Worm (Caenorhabditis elegans) whole organism, L1 larva: ENCODE measurements around the gene cng-3.

Experiments used
- C16A3.4 ChIP-seq: fragments of 150-350 bp; optimal IDR thresholded peaks from 2 replicates; lab custom pipeline; 2014; ENCODE audit warnings: missing biosample characterization, missing genetic modification characterization
- C34B4.2 ChIP-seq: sonication (generic microtip); optimal IDR thresholded peaks from 2 replicates; lab custom pipeline; 2017; ENCODE audit warnings: mild to moderate bottlenecking, missing genetic modification characterization, missing compliant biosample characterization
- F16B12.6 ChIP-seq: fragments of 150-350 bp; optimal IDR thresholded peaks from 2 replicates; lab custom pipeline; 2014; ENCODE audit warnings: missing biosample characterization, missing genetic modification characterization
- Y116A8C.19 ChIP-seq: sonication (generic microtip); optimal IDR thresholded peaks from 2 replicates; lab custom pipeline; 2016; ENCODE audit warnings: missing compliant biosample characterization, missing genetic modification characterization, borderline replicate concordance
- ama-1 ChIP-seq: fragments of 150-350 bp; optimal IDR thresholded peaks from 2 replicates; lab custom pipeline; 2014
- blmp-1 ChIP-seq: fragments of 150-350 bp; optimal IDR thresholded peaks from 2 replicates; lab custom pipeline; 2014; ENCODE audit warnings: missing biosample characterization, missing genetic modification characterization
- ceh-63 ChIP-seq: fragments of 200-800 bp; sonication (Bioruptor generic); optimal IDR thresholded peaks from 2 replicates; lab custom pipeline; 2018; ENCODE audit warnings: mild to moderate bottlenecking, missing genetic modification characterization, missing compliant biosample characterization
- ceh-82 ChIP-seq, 3 experiments: fragments of 150-350 bp in 1 of 3; sonication (generic microtip) in 2 of 3; optimal IDR thresholded peaks; 2 replicates each; lab custom pipeline; 2014 to 2017; ENCODE audit warnings: missing biosample characterization in 3 of 3, missing genetic modification characterization in 3 of 3
- ceh-88 ChIP-seq: fragments of 200-800 bp; sonication (Bioruptor generic); IDR thresholded peaks from 2 replicates; pipeline ENCODE4 v1.3.6; 2022; ENCODE audit warnings: missing genetic modification characterization, missing compliant biosample characterization
- ces-1 ChIP-seq: fragments of 150-350 bp; optimal IDR thresholded peaks from 2 replicates; lab custom pipeline; 2014; ENCODE audit warnings: missing biosample characterization, missing genetic modification reagents, missing genetic modification characterization
- efl-3 ChIP-seq: fragments of 200-800 bp; sonication (Bioruptor generic); optimal IDR thresholded peaks from 2 replicates; lab custom pipeline; 2018; ENCODE audit warnings: mild to moderate bottlenecking, missing genetic modification characterization, missing compliant biosample characterization
- elt-2 ChIP-seq: sonication (generic microtip); optimal IDR thresholded peaks from 2 replicates; lab custom pipeline; 2016; ENCODE audit warnings: missing genetic modification characterization, mild to moderate bottlenecking, inconsistent platforms, missing compliant biosample characterization, missing genetic modification reagents
- elt-3 ChIP-seq, 6 experiments: fragments of 150-350 bp in 1 of 6; sonication (generic microtip); optimal IDR thresholded peaks; 2 replicates each; lab custom pipeline; 2017 to 2018; ENCODE audit warnings: missing biosample characterization in 6 of 6, missing genetic modification characterization in 6 of 6, inconsistent platforms in 1 of 6
- fkh-10 ChIP-seq: sonication (generic microtip); optimal IDR thresholded peaks from 2 replicates; lab custom pipeline; 2017; ENCODE audit warnings: missing biosample characterization, missing genetic modification reagents, missing genetic modification characterization
- fkh-8 ChIP-seq: sonication (generic microtip); optimal IDR thresholded peaks from 2 replicates; lab custom pipeline; 2016; ENCODE audit warnings: mild to moderate bottlenecking, missing genetic modification characterization, missing compliant biosample characterization
- grh-1 ChIP-seq: fragments of 200-800 bp; sonication (Bioruptor generic); IDR thresholded peaks from 2 replicates; pipeline ENCODE4 v1.3.6; 2022; ENCODE audit warnings: missing genetic modification reagents, missing genetic modification characterization, missing compliant biosample characterization
- hlh-17 ChIP-seq: fragments of 200-800 bp; sonication (Bioruptor generic); optimal IDR thresholded peaks from 2 replicates; lab custom pipeline; 2018; ENCODE audit warnings: missing genetic modification characterization, mild to moderate bottlenecking, missing compliant biosample characterization, moderate library complexity, borderline replicate concordance
- hlh-4 ChIP-seq: sonication (generic microtip); optimal IDR thresholded peaks from 2 replicates; lab custom pipeline; 2016; ENCODE audit warnings: mild to moderate bottlenecking, missing genetic modification characterization, missing compliant biosample characterization
- irx-1 ChIP-seq: sonication (generic microtip); optimal IDR thresholded peaks from 2 replicates; lab custom pipeline; 2016; ENCODE audit warnings: missing genetic modification characterization, missing compliant biosample characterization
- lin-13 ChIP-seq: fragments of 150-350 bp; optimal IDR thresholded peaks from 2 replicates; lab custom pipeline; 2014; ENCODE audit warnings: missing biosample characterization, missing genetic modification reagents, missing genetic modification characterization
- lin-35 ChIP-seq, 2 experiments: fragments of 150-350 bp; optimal IDR thresholded peaks; 2 replicates each; lab custom pipeline; 2014; ENCODE audit warnings: missing biosample characterization in 2 of 2, missing genetic modification characterization in 2 of 2, missing genetic modification reagents in 2 of 2
- lir-3 ChIP-seq: sonication (generic microtip); optimal IDR thresholded peaks from 2 replicates; lab custom pipeline; 2016; ENCODE audit warnings: mild to moderate bottlenecking, missing genetic modification characterization, moderate library complexity, missing compliant biosample characterization; ENCODE audit not compliant: poor library complexity
- lsy-2 ChIP-seq, 2 experiments: fragments of 150-350 bp; optimal IDR thresholded peaks; 2 replicates each; lab custom pipeline; 2014; ENCODE audit warnings: missing biosample characterization in 2 of 2, missing genetic modification characterization in 2 of 2
- mdl-1 ChIP-seq, 2 experiments: fragments of 150-350 bp; optimal IDR thresholded peaks; 2 replicates each; lab custom pipeline; 2014 to 2017; ENCODE audit warnings: missing biosample characterization in 2 of 2, missing genetic modification characterization in 2 of 2, inconsistent platforms in 1 of 2
- nhr-11 ChIP-seq: fragments of 150-350 bp; optimal IDR thresholded peaks from 2 replicates; lab custom pipeline; 2014; ENCODE audit warnings: missing biosample characterization, missing genetic modification characterization
- nhr-12 ChIP-seq: sonication (generic microtip); optimal IDR thresholded peaks from 2 replicates; lab custom pipeline; 2017; ENCODE audit warnings: missing biosample characterization, missing genetic modification characterization
- nhr-19 ChIP-seq: fragments of 200-800 bp; sonication (Bioruptor generic); conservative IDR thresholded peaks from 2 replicates; pipeline ENCODE4 v1.3.6; 2022; ENCODE audit warnings: missing genetic modification characterization, missing compliant biosample characterization
- nhr-20 ChIP-seq: sonication (generic microtip); optimal IDR thresholded peaks from 2 replicates; lab custom pipeline; 2016; ENCODE audit warnings: mild to moderate bottlenecking, missing genetic modification characterization, missing compliant biosample characterization
- nhr-237 ChIP-seq: fragments of 150-350 bp; optimal IDR thresholded peaks from 2 replicates; lab custom pipeline; 2014; ENCODE audit warnings: missing biosample characterization, missing genetic modification characterization
- nhr-71 ChIP-seq: sonication (generic microtip); optimal IDR thresholded peaks from 2 replicates; lab custom pipeline; 2016; ENCODE audit warnings: mild to moderate bottlenecking, missing genetic modification characterization, moderate library complexity, missing compliant biosample characterization
- nhr-76 ChIP-seq: sonication (generic microtip); optimal IDR thresholded peaks from 2 replicates; lab custom pipeline; 2017; ENCODE audit warnings: missing biosample characterization, missing genetic modification characterization
- nhr-77 ChIP-seq: fragments of 150-350 bp; optimal IDR thresholded peaks from 2 replicates; lab custom pipeline; 2014; ENCODE audit warnings: missing biosample characterization, missing genetic modification characterization
- nhr-85 ChIP-seq: sonication (generic microtip); peaks from one replicate; lab custom pipeline; 2016; ENCODE audit warnings: missing genetic modification characterization, inconsistent platforms, missing compliant biosample characterization
- pag-3 ChIP-seq: sonication (generic microtip); optimal IDR thresholded peaks from 2 replicates; lab custom pipeline; 2017; ENCODE audit warnings: missing genetic modification characterization, mild to moderate bottlenecking, missing compliant biosample characterization, antibody characterized with exemption, borderline replicate concordance; ENCODE audit not compliant: insufficient read depth
- pqm-1 ChIP-seq: sonication (generic microtip); optimal IDR thresholded peaks from 3 replicates; lab custom pipeline; 2017; ENCODE audit warnings: missing biosample characterization, missing genetic modification characterization
- skn-1 ChIP-seq: fragments of 150-350 bp; optimal IDR thresholded peaks from 2 replicates; lab custom pipeline; 2014; ENCODE audit warnings: missing biosample characterization, missing genetic modification characterization
- snpc-4 ChIP-seq: fragments of 150-350 bp; optimal IDR thresholded peaks from 2 replicates; lab custom pipeline; 2014; ENCODE audit warnings: missing biosample characterization, missing genetic modification characterization
- sox-4 ChIP-seq: sonication (generic microtip); optimal IDR thresholded peaks from 2 replicates; lab custom pipeline; 2016; ENCODE audit warnings: missing genetic modification characterization, missing compliant biosample characterization
- sptf-1 ChIP-seq: fragments of 150-350 bp; optimal IDR thresholded peaks from 2 replicates; lab custom pipeline; 2014; ENCODE audit warnings: missing biosample characterization, missing genetic modification characterization
- swsn-7 ChIP-seq: sonication (generic microtip); optimal IDR thresholded peaks from 2 replicates; lab custom pipeline; 2016; ENCODE audit warnings: missing genetic modification characterization, missing compliant biosample characterization
- tbx-2 ChIP-seq: sonication (generic microtip); optimal IDR thresholded peaks from 2 replicates; lab custom pipeline; 2016; ENCODE audit warnings: missing genetic modification characterization, missing compliant biosample characterization
- tlp-1 ChIP-seq: fragments of 150-350 bp; optimal IDR thresholded peaks from 2 replicates; lab custom pipeline; 2014; ENCODE audit warnings: missing biosample characterization, missing genetic modification characterization
- unc-62 ChIP-seq: fragments of 150-350 bp; optimal IDR thresholded peaks from 2 replicates; lab custom pipeline; 2014; ENCODE audit warnings: missing biosample characterization, missing genetic modification reagents, missing genetic modification characterization
- unc-86 ChIP-seq: sonication (generic microtip); optimal IDR thresholded peaks from 2 replicates; lab custom pipeline; 2016; ENCODE audit warnings: missing genetic modification characterization, missing compliant biosample characterization
- vab-15 ChIP-seq: sonication (generic microtip); optimal IDR thresholded peaks from 2 replicates; lab custom pipeline; 2017; ENCODE audit warnings: missing genotype, mild to moderate bottlenecking, missing genetic modification characterization, missing compliant biosample characterization
- ztf-11 ChIP-seq, 2 experiments: sonication (generic microtip); optimal IDR thresholded peaks; 2 replicates each; lab custom pipeline; 2016 to 2017; ENCODE audit warnings: missing genetic modification characterization in 2 of 2, missing biosample characterization in 1 of 2, missing compliant biosample characterization in 1 of 2
- ztf-4 ChIP-seq: fragments of 150-350 bp; optimal IDR thresholded peaks from 2 replicates; lab custom pipeline; 2014; ENCODE audit warnings: missing biosample characterization, missing genetic modification characterization

The cng-3 gene

DNA sequence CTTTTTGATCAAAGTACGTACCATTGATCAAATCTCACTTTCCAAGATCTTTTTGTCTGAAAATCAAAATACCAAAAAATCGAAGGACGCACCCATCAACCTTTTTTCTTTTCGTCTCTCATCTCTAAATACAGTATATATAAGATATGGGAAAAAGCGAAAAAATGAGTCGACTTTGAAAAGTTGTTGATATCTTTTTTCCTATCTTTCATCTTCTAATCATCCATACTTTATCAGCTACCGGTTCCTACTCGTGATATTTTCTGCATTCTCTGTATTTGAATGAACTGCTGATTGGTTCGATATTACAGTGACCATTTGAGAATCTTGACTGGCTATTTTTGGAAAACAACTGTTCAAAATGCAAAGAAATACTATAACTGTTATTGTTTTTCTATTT is 36.0 kb upstream of the cng-3 start, which contains the start of gene C33A12.19 (continued):
- TF ChIP-seq swsn-7: no peak
- TF ChIP-seq nhr-20 (tag; lab: Kevin White, UChicago): peak; percentile 75
- no peak for TF ChIP-seq ama-1 (lab: Kevin White, UChicago)
- peak; percentile 44 for TF ChIP-seq elt-2 (tag; lab: Kevin White, UChicago)
- TF ChIP-seq elt-3 (tag; optimal IDR thresholded peaks at IDR 0.05; lab: Kevin White, UChicago): peak in 5 of 6 experiments; percentile 38 to 75 (median 62)
- no peak for TF ChIP-seq nhr-11 (tag; lab: Kevin White, UChicago)
- no peak for TF ChIP-seq pag-3
- TF ChIP-seq nhr-12 (tag; lab: Kevin White, UChicago): no peak
- peak; percentile 41 for TF ChIP-seq nhr-19 (GFP tag; lab: Robert Waterston, UW)
- no peak for TF ChIP-seq ces-1 (GFP tag; lab: Kevin White, UChicago)
- TF ChIP-seq fkh-8 (tag; lab: Kevin White, UChicago): no peak
- TF ChIP-seq pqm-1 (tag; lab: Kevin White, UChicago): no peak
- TF ChIP-seq F16B12.6 (tag; lab: Kevin White, UChicago): no peak
- no peak for TF ChIP-seq ceh-82 (tag; optimal IDR thresholded peaks at IDR 0.05; lab: Kevin White, UChicago)
- no peak for TF ChIP-seq vab-15 (tag; lab: Kevin White, UChicago)
- no peak for TF ChIP-seq tlp-1
- TF ChIP-seq lir-3 (tag; lab: Kevin White, UChicago): no peak
- TF ChIP-seq nhr-237 (tag; lab: Kevin White, UChicago): no peak
- TF ChIP-seq ztf-11 (tag; optimal IDR thresholded peaks at IDR 0.05; lab: Kevin White, UChicago): no peak
- peak in 1 of 2 experiments; percentile 50 for TF ChIP-seq lin-35 (GFP tag; optimal IDR thresholded peaks at IDR 0.05; lab: Kevin White, UChicago)
- peak; percentile 66 for TF ChIP-seq nhr-71 (tag; lab: Kevin White, UChicago)
- TF ChIP-seq ztf-4 (tag; lab: Kevin White, UChicago): no peak
- no peak for TF ChIP-seq skn-1 (tag; lab: Kevin White, UChicago)
- no peak for TF ChIP-seq nhr-76 (tag; lab: Kevin White, UChicago)
- TF ChIP-seq blmp-1: peak; percentile 65
- TF ChIP-seq C16A3.4 (tag; lab: Kevin White, UChicago): peak; percentile 3
- TF ChIP-seq sox-4: no peak
- TF ChIP-seq grh-1 (GFP tag; lab: Robert Waterston, UW): peak; percentile 57
- TF ChIP-seq snpc-4 (tag; lab: Kevin White, UChicago): no peak
- TF ChIP-seq mdl-1 (tag; optimal IDR thresholded peaks at IDR 0.05; lab: Kevin White, UChicago): no peak
- TF ChIP-seq sptf-1: no peak
- TF ChIP-seq ceh-63 (GFP tag; lab: Kevin White, UChicago): no peak
- TF ChIP-seq lin-13: no peak
- no peak for TF ChIP-seq ceh-88 (GFP tag; lab: Robert Waterston, UW)
- no peak for TF ChIP-seq unc-62 (GFP tag; lab: Kevin White, UChicago)

DNA sequence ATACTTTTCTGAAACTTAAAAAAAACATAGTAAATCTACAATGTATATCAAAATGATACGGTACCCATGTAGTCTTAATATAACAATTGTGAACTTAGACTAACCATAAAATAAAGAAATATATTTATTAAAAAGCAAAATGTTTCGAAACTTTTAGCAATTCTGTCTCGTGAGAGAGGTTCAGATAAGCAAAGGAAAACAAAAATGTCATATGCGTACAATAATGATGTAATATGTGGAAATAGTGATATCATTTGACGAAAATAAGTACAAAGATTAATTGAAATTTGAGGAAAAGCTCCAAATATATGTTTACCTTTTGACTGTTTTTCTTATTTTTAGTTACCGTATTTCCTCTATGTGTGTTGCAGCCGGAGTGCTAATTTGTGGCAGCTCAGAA is 33.3 kb upstream of the cng-3 start:
- TF ChIP-seq unc-86 (tag; lab: Kevin White, UChicago) (no peak), C34B4.2 (no peak), hlh-4 (tag; lab: Kevin White, UChicago) (no peak), skn-1 (tag; lab: Kevin White, UChicago) (peak; percentile 54), unc-62 (GFP tag; lab: Kevin White, UChicago) (no peak), nhr-71 (tag; lab: Kevin White, UChicago) (peak; percentile 11), lsy-2 (tag; optimal IDR thresholded peaks at IDR 0.05; lab: Kevin White, UChicago) (no peak), tbx-2 (no peak), nhr-85 (tag; lab: Kevin White, UChicago) (peak; percentile 44), nhr-77 (no peak), efl-3 (GFP tag; lab: Kevin White, UChicago) (no peak), elt-2 (tag; lab: Kevin White, UChicago) (peak; percentile 47), hlh-17 (GFP tag; lab: Kevin White, UChicago) (no peak), Y116A8C.19 (tag; lab: Kevin White, UChicago) (no peak), irx-1 (tag; lab: Kevin White, UChicago) (no peak), pqm-1 (tag; lab: Kevin White, UChicago) (no peak), nhr-12 (tag; lab: Kevin White, UChicago) (no peak), fkh-10 (GFP tag; lab: Kevin White, UChicago) (no peak)
